Fruit fly (Drosophila melanogaster): ENCODE results near the gene Vha100-5.

Vha100-5 gene

DNA sequence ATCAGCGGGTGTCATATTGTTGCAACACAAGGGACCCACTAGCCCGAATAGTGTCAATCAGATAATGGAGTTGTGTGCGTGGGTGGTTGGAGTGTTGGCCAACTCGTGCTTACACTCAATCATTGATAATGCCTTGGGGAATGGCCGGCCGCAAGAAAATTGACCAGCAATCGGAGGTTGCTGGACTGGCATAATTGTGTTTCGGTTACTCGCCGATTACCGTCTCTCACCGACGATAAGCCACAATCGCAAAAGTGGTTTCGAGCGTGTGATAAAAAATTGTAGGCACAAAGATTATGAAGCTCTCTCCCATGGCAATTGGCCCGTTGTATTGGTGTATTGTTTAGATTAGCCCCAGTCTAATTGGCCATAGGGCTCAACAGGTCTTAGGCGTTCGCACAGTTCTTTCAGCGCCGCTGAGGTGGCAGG lies at the start of gene Vha100-5:
Vha100-5 (plus strand) TSS at position 395 of the 429 bp plus-strand sequence.
- TF ChIP-seq CG32121 (GFP tag; IDR thresholded peaks at IDR 0.05) (no peak), CG10348 (GFP tag; IDR thresholded peaks at IDR 0.05) (no peak), CG4496 (GFP tag; IDR thresholded peaks at IDR 0.05) (no peak), gl (tag; optimal IDR thresholded peaks at IDR 0.05) (no peak), EcR (GFP tag; optimal IDR thresholded peaks at IDR 0.05) (no peak), CG12605 (GFP tag; IDR thresholded peaks at IDR 0.05) (no peak), CG15710 (tag; optimal IDR thresholded peaks at IDR 0.05) (no peak), Snoo (tag; optimal IDR thresholded peaks at IDR 0.05) (no peak), Pif1B (GFP tag; optimal IDR thresholded peaks at IDR 0.05) (no peak), D1 (tag; optimal IDR thresholded peaks at IDR 0.05) (no peak), rn (GFP tag; IDR thresholded peaks at IDR 0.05) (no peak), Ets98B (GFP tag; IDR thresholded peaks at IDR 0.05) (no peak), CG9948 (tag; optimal IDR thresholded peaks at IDR 0.05) (no peak), CG8301 (tag; optimal IDR thresholded peaks at IDR 0.05) (no peak), CG17806 (tag; optimal IDR thresholded peaks at IDR 0.05) (no peak), CG34367 (tag; optimal IDR thresholded peaks at IDR 0.05) (no peak), Pif1A (GFP tag; optimal IDR thresholded peaks at IDR 0.05) (no peak), CG14655 (GFP tag; optimal IDR thresholded peaks at IDR 0.05) (no peak)

DNA sequence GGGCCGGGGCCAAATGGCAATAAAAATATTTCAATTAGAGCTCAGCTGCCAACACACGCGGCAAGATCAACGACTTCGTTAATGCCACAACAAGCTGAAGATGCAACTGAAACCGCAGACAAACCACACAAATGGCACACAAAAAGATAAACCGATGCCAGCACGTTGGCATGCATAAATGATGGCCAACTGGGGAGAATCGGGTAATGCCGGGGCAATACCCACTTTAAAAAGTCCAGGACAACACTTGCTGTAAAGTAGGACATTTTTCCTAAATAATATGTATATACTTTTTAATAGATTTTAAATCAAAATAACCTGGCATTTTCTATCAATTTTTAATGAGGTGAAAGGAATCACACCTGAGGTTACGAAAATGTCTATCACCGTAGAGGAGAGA lies 44.2 kb upstream of the Vha100-5 start, which contains the start of gene CG4988:
CG4988 (plus strand) TSS at position 301 of the 400 bp plus-strand sequence.
- TF ChIP-seq Snoo (tag; optimal IDR thresholded peaks at IDR 0.05): no peak
- TF ChIP-seq gl (tag; optimal IDR thresholded peaks at IDR 0.05): no peak
- no peak for TF ChIP-seq CG12605 (GFP tag; IDR thresholded peaks at IDR 0.05)
- no peak for TF ChIP-seq Ets98B (GFP tag; IDR thresholded peaks at IDR 0.05)
- no peak for TF ChIP-seq CG10348 (GFP tag; IDR thresholded peaks at IDR 0.05)
- no peak for TF ChIP-seq D1 (tag; optimal IDR thresholded peaks at IDR 0.05)
- TF ChIP-seq CG17806 (tag; optimal IDR thresholded peaks at IDR 0.05): no peak
- TF ChIP-seq CG34367 (tag; optimal IDR thresholded peaks at IDR 0.05): no peak
- TF ChIP-seq CG13204 (GFP tag; optimal IDR thresholded peaks at IDR 0.05): no peak
- TF ChIP-seq CG32121 (GFP tag; IDR thresholded peaks at IDR 0.05): no peak
- TF ChIP-seq CG14655 (GFP tag; optimal IDR thresholded peaks at IDR 0.05): no peak
- TF ChIP-seq EcR (GFP tag; optimal IDR thresholded peaks at IDR 0.05): no peak
- no peak for TF ChIP-seq fd96Ca (GFP tag; IDR thresholded peaks at IDR 0.05)
- no peak for TF ChIP-seq CG8159 (tag; optimal IDR thresholded peaks at IDR 0.05)
- no peak for TF ChIP-seq Pif1A (GFP tag; optimal IDR thresholded peaks at IDR 0.05)
- no peak for TF ChIP-seq rn (GFP tag; IDR thresholded peaks at IDR 0.05)

DNA sequence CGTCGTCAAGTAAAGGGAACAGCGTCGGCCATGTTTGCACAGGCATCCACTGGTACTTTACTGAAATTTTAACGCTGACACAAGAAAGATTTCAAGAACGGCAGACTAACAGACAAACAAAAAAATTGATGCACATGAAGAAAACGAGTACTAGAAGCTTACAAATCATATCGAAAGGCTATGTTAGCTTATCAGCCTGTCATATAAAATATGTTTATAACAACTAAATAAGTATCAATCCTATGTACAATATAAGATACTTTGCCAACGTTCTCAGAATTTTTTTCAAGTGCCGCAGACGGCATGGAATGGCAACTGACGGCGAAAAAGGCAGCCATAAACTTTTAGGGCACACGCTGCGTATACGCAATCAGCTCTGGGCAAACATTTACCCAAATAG lies 36.9 kb upstream of the Vha100-5 start:
- no peak for TF ChIP-seq CG8301 (tag; optimal IDR thresholded peaks at IDR 0.05)
- TF ChIP-seq CG9948 (tag; optimal IDR thresholded peaks at IDR 0.05): no peak
- no peak for TF ChIP-seq EcR (GFP tag; optimal IDR thresholded peaks at IDR 0.05)
- no peak for TF ChIP-seq CG12605 (GFP tag; IDR thresholded peaks at IDR 0.05)

DNA sequence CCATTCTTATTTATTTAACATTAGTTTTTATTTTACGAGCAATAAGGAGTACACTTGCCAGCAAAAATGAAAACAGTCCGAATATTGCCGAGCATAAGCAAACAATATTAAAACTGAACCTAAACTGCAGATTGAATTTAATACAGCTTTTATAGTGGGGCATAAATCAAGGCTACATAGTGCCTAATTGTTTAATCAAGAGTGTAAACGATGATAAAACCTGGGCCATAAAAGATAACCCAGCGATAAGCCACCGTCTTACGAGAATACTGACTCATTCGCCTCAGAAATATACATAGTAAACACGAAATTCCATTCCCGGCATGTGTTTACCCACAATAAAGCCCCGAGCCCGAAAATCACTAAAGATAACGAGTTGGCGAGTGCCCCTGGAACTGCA lies 2.8 kb upstream of the Vha100-5 start:
- no peak for TF ChIP-seq CG8159 (tag; optimal IDR thresholded peaks at IDR 0.05)
- TF ChIP-seq D1 (tag; optimal IDR thresholded peaks at IDR 0.05): no peak
- no peak for TF ChIP-seq Pif1A (GFP tag; optimal IDR thresholded peaks at IDR 0.05)
- TF ChIP-seq CG8301 (tag; optimal IDR thresholded peaks at IDR 0.05): no peak
- TF ChIP-seq Pif1B (GFP tag; optimal IDR thresholded peaks at IDR 0.05): no peak
- no peak for TF ChIP-seq CG13204 (GFP tag; optimal IDR thresholded peaks at IDR 0.05)
- TF ChIP-seq CG34367 (tag; optimal IDR thresholded peaks at IDR 0.05): no peak
- no peak for TF ChIP-seq CG4496 (GFP tag; IDR thresholded peaks at IDR 0.05)
- TF ChIP-seq rn (GFP tag; IDR thresholded peaks at IDR 0.05): no peak
- TF ChIP-seq CG10348 (GFP tag; IDR thresholded peaks at IDR 0.05): no peak
- no peak for TF ChIP-seq CG14655 (GFP tag; optimal IDR thresholded peaks at IDR 0.05)
- TF ChIP-seq fd96Ca (GFP tag; IDR thresholded peaks at IDR 0.05): no peak
- no peak for TF ChIP-seq CG12605 (GFP tag; IDR thresholded peaks at IDR 0.05)
- no peak for TF ChIP-seq CG17806 (tag; optimal IDR thresholded peaks at IDR 0.05)
- TF ChIP-seq CG15710 (tag; optimal IDR thresholded peaks at IDR 0.05): no peak
- no peak for TF ChIP-seq gl (tag; optimal IDR thresholded peaks at IDR 0.05)
- TF ChIP-seq Snoo (tag; optimal IDR thresholded peaks at IDR 0.05): no peak
- no peak for TF ChIP-seq Ets98B (GFP tag; IDR thresholded peaks at IDR 0.05)
- no peak for TF ChIP-seq CG9948 (tag; optimal IDR thresholded peaks at IDR 0.05)

DNA sequence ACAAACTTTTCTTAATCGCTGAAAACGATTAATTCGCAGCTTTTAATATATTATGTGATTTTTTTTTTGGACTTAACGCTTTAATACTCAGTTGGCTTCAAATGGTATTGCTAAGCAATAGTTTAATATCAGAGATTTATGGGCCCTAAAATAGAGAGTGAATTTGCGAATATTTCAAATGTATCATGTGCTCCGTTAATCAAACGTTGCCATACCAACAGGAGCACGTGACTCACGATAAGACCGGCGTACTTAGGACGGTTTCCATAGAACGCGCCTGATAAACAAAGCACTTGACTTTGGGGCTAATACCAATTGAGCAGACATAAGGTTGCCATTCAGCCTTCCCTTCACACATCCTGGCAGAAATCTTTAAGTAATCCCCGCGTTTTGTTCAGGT lies 1.1 kb upstream of the Vha100-5 start:
- TF ChIP-seq Snoo (tag; optimal IDR thresholded peaks at IDR 0.05) (no peak), CG17806 (tag; optimal IDR thresholded peaks at IDR 0.05) (no peak), CG8301 (tag; optimal IDR thresholded peaks at IDR 0.05) (no peak), Pif1A (GFP tag; optimal IDR thresholded peaks at IDR 0.05) (no peak), CG15710 (tag; optimal IDR thresholded peaks at IDR 0.05) (no peak), CG8159 (tag; optimal IDR thresholded peaks at IDR 0.05) (no peak), CG10348 (GFP tag; IDR thresholded peaks at IDR 0.05) (no peak), CG13204 (GFP tag; optimal IDR thresholded peaks at IDR 0.05) (no peak), CG14655 (GFP tag; optimal IDR thresholded peaks at IDR 0.05) (no peak), fd96Ca (GFP tag; IDR thresholded peaks at IDR 0.05) (no peak), Ets98B (GFP tag; IDR thresholded peaks at IDR 0.05) (no peak), D1 (tag; optimal IDR thresholded peaks at IDR 0.05) (no peak), Pif1B (GFP tag; optimal IDR thresholded peaks at IDR 0.05) (no peak), rn (GFP tag; IDR thresholded peaks at IDR 0.05) (no peak), CG32121 (GFP tag; IDR thresholded peaks at IDR 0.05) (no peak), CG4496 (GFP tag; IDR thresholded peaks at IDR 0.05) (no peak), CG34367 (tag; optimal IDR thresholded peaks at IDR 0.05) (no peak)

DNA sequence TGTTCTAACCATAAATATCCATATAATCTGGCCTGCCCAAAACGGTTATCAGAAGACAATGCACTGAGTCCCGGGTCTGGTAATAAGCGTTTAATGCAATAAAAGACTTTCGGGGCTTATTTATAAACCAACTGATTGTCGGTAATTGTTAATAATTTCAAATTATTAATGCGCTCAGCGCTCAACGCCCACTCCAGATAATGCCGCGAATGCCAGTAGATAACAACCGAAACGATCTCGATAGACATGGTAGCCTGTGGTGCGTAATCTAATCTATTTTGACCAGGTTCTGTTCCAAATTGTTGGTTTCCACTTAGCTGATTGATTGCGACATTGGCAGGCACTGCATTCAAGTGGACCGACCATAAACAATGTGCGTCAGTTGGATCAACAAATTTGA lies 1.8 kb downstream of the Vha100-5 start:
- TF ChIP-seq rn (GFP tag; IDR thresholded peaks at IDR 0.05): no peak
- no peak for TF ChIP-seq CG4496 (GFP tag; IDR thresholded peaks at IDR 0.05)
